Worm (Caenorhabditis elegans): ENCODE data around the gene scvp-1.
A peak's percentile ranks its signal among the peaks of the same experiment; 100 is the strongest.

The scvp-1 gene

DNA sequence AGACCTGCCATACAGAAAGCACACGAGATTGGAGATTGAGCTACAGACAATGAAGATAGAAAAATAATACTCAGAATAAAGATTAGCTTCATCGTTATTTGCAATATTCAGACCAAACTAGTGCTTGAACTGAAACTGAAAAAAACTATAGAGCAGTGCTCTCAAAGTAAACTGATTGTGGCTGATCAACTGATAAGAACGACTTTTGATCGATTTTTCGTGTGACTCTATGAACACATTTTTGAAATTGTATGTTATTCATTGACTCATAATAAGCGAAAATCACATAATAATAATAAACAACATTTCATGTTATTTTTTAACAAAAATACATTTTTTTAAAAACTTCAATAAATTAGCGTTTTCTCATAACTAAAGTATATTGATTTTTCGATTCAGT, 30.0 kb downstream of the scvp-1 start, which contains the start of gene spp-16:
TSS of gene spp-16 (minus strand) at position 179 of the 400 bp plus-strand sequence.
- TF ChIP-seq ama-1 (optimal IDR thresholded peaks at IDR 0.05): no peak
- no peak for TF ChIP-seq pes-1 (GFP tag; IDR thresholded peaks at IDR 0.05)
- no peak for TF ChIP-seq ceh-36 (tag; optimal IDR thresholded peaks at IDR 0.05)
- TF ChIP-seq flt-1 (GFP tag; IDR thresholded peaks at IDR 0.05): no peak
- no peak for TF ChIP-seq hnd-1 (tag; optimal IDR thresholded peaks at IDR 0.05)
- no peak for TF ChIP-seq hmbx-1 (tag; optimal IDR thresholded peaks at IDR 0.05)
- no peak for TF ChIP-seq B0310.2 (tag; optimal IDR thresholded peaks at IDR 0.05)
- TF ChIP-seq ceh-13 (GFP tag; optimal IDR thresholded peaks at IDR 0.05): no peak
- TF ChIP-seq ets-7 (tag; optimal IDR thresholded peaks at IDR 0.05): no peak
- no peak for TF ChIP-seq tbx-37 (GFP tag; conservative IDR thresholded peaks at IDR 0.05)
- no peak for TF ChIP-seq aly-1 (tag; optimal IDR thresholded peaks at IDR 0.05)
- no peak for TF ChIP-seq scrt-1 (GFP tag; IDR thresholded peaks at IDR 0.05)
- TF ChIP-seq hmg-4 (GFP tag; optimal IDR thresholded peaks at IDR 0.05): no peak
- no peak for TF ChIP-seq F13C5.2 (tag; optimal IDR thresholded peaks at IDR 0.05)
- no peak for TF ChIP-seq tbx-11 (GFP tag; IDR thresholded peaks at IDR 0.05)
- TF ChIP-seq sea-1 (GFP tag; conservative IDR thresholded peaks at IDR 0.05): no peak

DNA sequence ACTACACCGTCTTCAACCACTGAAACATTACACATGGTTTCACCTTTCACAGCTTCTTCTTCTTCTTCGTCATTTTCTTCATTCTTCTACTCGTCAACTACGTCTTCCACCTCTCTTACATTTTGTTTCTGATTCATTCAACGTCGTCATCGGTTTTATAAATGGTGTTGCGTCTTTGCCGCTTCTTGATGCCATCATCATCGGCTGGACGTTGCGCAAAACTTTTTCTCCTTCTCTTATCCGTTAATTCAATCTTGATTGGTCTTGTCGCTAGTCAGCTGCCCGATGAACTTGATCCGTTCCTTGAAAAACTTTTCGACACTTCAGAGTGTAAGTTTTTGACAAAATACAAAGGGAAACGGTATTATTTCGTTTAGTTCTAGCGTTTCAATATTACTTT, 32.5 kb downstream of the scvp-1 start:
- TF ChIP-seq aly-1 (tag; optimal IDR thresholded peaks at IDR 0.05) (no peak), F13C5.2 (tag; optimal IDR thresholded peaks at IDR 0.05) (no peak), tbx-11 (GFP tag; IDR thresholded peaks at IDR 0.05) (no peak), flt-1 (GFP tag; IDR thresholded peaks at IDR 0.05) (no peak), hmg-4 (GFP tag; optimal IDR thresholded peaks at IDR 0.05) (no peak), pes-1 (GFP tag; IDR thresholded peaks at IDR 0.05) (no peak), B0310.2 (tag; optimal IDR thresholded peaks at IDR 0.05) (no peak), hmbx-1 (tag; optimal IDR thresholded peaks at IDR 0.05) (no peak), ceh-13 (GFP tag; optimal IDR thresholded peaks at IDR 0.05) (no peak), tra-4 (tag; optimal IDR thresholded peaks at IDR 0.05) (no peak), tbx-37 (GFP tag; conservative IDR thresholded peaks at IDR 0.05) (no peak), scrt-1 (GFP tag; IDR thresholded peaks at IDR 0.05) (no peak), ceh-36 (tag; optimal IDR thresholded peaks at IDR 0.05) (no peak), sea-1 (GFP tag; conservative IDR thresholded peaks at IDR 0.05) (no peak), ets-7 (tag; optimal IDR thresholded peaks at IDR 0.05) (no peak), hnd-1 (tag; optimal IDR thresholded peaks at IDR 0.05) (no peak), ama-1 (optimal IDR thresholded peaks at IDR 0.05) (no peak)

DNA sequence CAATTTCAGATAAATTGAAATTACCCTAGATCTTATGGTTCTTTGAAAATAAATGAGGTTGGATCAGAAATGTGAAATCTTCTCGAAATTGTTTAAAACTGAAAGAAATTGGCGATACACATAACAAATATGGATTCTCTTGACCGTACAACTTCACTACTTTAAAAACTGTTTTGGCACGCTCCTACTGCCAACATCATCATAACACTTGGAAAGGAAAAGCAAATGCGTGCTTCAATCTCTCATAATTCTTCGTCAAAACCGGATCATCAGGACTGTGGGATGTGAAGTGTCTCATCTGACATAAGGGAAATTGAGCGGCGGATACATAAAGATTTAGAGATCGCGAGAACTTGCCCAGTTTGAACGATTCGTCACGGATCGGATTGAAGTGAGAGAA, 33.0 kb downstream of the scvp-1 start, which contains the start of gene F32D8.7:
TSS of gene F32D8.7 (plus strand) at position 329 of the 400 bp plus-strand sequence.
- TF ChIP-seq hmbx-1 (tag; optimal IDR thresholded peaks at IDR 0.05): no peak
- TF ChIP-seq B0310.2 (tag; optimal IDR thresholded peaks at IDR 0.05): no peak
- no peak for TF ChIP-seq pes-1 (GFP tag; IDR thresholded peaks at IDR 0.05)
- no peak for TF ChIP-seq ama-1 (optimal IDR thresholded peaks at IDR 0.05)
- no peak for TF ChIP-seq flt-1 (GFP tag; IDR thresholded peaks at IDR 0.05)
- no peak for TF ChIP-seq tbx-11 (GFP tag; IDR thresholded peaks at IDR 0.05)
- TF ChIP-seq ceh-13 (GFP tag; optimal IDR thresholded peaks at IDR 0.05): no peak
- no peak for TF ChIP-seq tra-4 (tag; optimal IDR thresholded peaks at IDR 0.05)
- no peak for TF ChIP-seq hnd-1 (tag; optimal IDR thresholded peaks at IDR 0.05)
- no peak for TF ChIP-seq ets-7 (tag; optimal IDR thresholded peaks at IDR 0.05)
- TF ChIP-seq ceh-36 (tag; optimal IDR thresholded peaks at IDR 0.05): no peak
- TF ChIP-seq tbx-37 (GFP tag; conservative IDR thresholded peaks at IDR 0.05): no peak
- no peak for TF ChIP-seq F13C5.2 (tag; optimal IDR thresholded peaks at IDR 0.05)
- TF ChIP-seq sea-1 (GFP tag; conservative IDR thresholded peaks at IDR 0.05): no peak
- TF ChIP-seq scrt-1 (GFP tag; IDR thresholded peaks at IDR 0.05): no peak
- TF ChIP-seq hmg-4 (GFP tag; optimal IDR thresholded peaks at IDR 0.05): no peak
- no peak for TF ChIP-seq aly-1 (tag; optimal IDR thresholded peaks at IDR 0.05)

DNA sequence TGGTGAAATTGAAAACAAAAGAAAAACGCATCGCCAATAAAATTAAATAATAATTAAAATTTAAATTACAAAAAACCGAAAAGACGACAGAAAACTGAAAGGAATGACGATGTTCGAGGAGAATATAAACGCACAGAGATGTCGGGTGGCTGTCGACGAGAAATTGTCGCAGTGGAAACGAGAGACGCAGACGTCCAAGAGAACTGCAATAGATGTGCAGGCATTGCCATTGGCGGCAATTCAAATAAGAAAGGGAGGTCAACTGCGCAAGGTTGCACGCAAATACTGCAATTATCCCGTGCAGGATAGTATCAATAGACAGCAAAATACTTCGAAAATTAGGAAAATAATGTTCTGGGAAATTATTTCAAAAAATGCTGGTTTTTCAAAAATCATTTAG, 33.9 kb downstream of the scvp-1 start:
- TF ChIP-seq hmg-4 (GFP tag; optimal IDR thresholded peaks at IDR 0.05): peak; percentile 82
- TF ChIP-seq ama-1 (optimal IDR thresholded peaks at IDR 0.05): no peak
- TF ChIP-seq hnd-1 (tag; optimal IDR thresholded peaks at IDR 0.05): peak; percentile 53
- TF ChIP-seq scrt-1 (GFP tag; IDR thresholded peaks at IDR 0.05): peak; percentile 46; the same call in 1 of the 2 replicates
- TF ChIP-seq F13C5.2 (tag; optimal IDR thresholded peaks at IDR 0.05): peak; percentile 93
- no peak for TF ChIP-seq hmbx-1 (tag; optimal IDR thresholded peaks at IDR 0.05)
- TF ChIP-seq sea-1 (GFP tag; conservative IDR thresholded peaks at IDR 0.05): peak; percentile 68; the same call in 1 of the 2 replicates
- TF ChIP-seq pes-1 (GFP tag; IDR thresholded peaks at IDR 0.05): no peak; the same call in none of the 2 replicates
- peak; percentile 25 for TF ChIP-seq B0310.2 (tag; optimal IDR thresholded peaks at IDR 0.05)
- TF ChIP-seq tra-4 (tag; optimal IDR thresholded peaks at IDR 0.05): no peak
- TF ChIP-seq tbx-37 (GFP tag; conservative IDR thresholded peaks at IDR 0.05): peak; percentile 61
- TF ChIP-seq ceh-36 (tag; optimal IDR thresholded peaks at IDR 0.05): no peak
- TF ChIP-seq flt-1 (GFP tag; IDR thresholded peaks at IDR 0.05): peak; percentile 76
- TF ChIP-seq tbx-11 (GFP tag; IDR thresholded peaks at IDR 0.05): peak; percentile 58; the same call in 1 of the 2 replicates
- TF ChIP-seq ceh-13 (GFP tag; optimal IDR thresholded peaks at IDR 0.05): no peak

DNA sequence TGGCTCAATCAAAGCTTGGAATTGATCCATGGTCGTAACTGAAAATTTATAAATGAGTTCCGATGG, 34.1 kb downstream of the scvp-1 start, which contains the start of gene sec-61.G:
TSS of gene sec-61.G (minus strand) at position 38 of the 66 bp plus-strand sequence.
- TF ChIP-seq B0310.2 (tag; optimal IDR thresholded peaks at IDR 0.05): no peak

DNA sequence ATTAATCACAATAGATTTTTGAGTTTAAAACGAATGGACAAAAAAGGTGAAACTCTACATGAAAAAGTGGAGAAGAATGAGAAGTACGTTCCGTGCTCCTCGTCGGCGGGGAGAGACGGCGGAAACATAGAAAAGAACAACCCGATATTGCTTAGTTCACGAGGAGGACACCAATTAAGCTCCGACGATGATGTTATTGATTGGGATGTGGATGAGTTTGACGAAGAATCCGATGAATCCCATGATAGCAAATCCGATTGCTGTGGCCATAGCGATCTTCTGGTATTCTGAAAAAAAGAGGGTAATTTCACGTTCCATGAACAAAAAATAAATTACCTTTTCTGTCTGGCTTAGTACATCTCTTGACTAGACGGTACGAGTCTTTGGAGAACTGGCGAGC, 34.4 kb downstream of the scvp-1 start:
- no peak for TF ChIP-seq hmbx-1 (tag; optimal IDR thresholded peaks at IDR 0.05)

DNA sequence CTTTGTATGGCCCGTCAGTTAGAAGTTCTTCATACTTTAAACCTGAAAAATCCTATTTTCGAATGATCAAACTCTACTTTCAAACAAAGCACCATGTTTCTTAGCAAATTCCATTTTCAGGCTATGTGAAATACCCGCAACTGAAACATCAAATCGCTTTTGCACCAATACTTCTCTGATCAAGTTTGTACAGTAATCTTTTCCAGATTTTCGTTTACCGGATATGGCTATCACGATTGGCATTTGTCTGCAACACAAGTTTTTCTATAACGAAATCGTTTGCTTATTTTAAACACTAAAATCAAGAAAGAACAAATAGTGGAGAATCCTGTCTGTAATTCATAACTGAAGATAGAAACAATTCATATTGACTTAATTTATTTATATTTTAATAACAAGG, 34.8 kb downstream of the scvp-1 start, which contains the start of gene F32D8.13:
TSS of gene F32D8.13 (minus strand) at position 249 of the 400 bp plus-strand sequence.
- TF ChIP-seq F13C5.2 (tag; optimal IDR thresholded peaks at IDR 0.05) (no peak), ama-1 (optimal IDR thresholded peaks at IDR 0.05) (no peak), hmg-4 (GFP tag; optimal IDR thresholded peaks at IDR 0.05) (no peak), B0310.2 (tag; optimal IDR thresholded peaks at IDR 0.05) (no peak), ceh-13 (GFP tag; optimal IDR thresholded peaks at IDR 0.05) (no peak), scrt-1 (GFP tag; IDR thresholded peaks at IDR 0.05) (no peak), pes-1 (GFP tag; IDR thresholded peaks at IDR 0.05) (no peak), hmbx-1 (tag; optimal IDR thresholded peaks at IDR 0.05) (no peak), tra-4 (tag; optimal IDR thresholded peaks at IDR 0.05) (no peak), tbx-37 (GFP tag; conservative IDR thresholded peaks at IDR 0.05) (no peak), flt-1 (GFP tag; IDR thresholded peaks at IDR 0.05) (no peak), tbx-11 (GFP tag; IDR thresholded peaks at IDR 0.05) (no peak), sea-1 (GFP tag; conservative IDR thresholded peaks at IDR 0.05) (no peak), aly-1 (tag; optimal IDR thresholded peaks at IDR 0.05) (no peak), hnd-1 (tag; optimal IDR thresholded peaks at IDR 0.05) (no peak), ets-7 (tag; optimal IDR thresholded peaks at IDR 0.05) (no peak), ceh-36 (tag; optimal IDR thresholded peaks at IDR 0.05) (no peak)

Data from whole organism, early embryonic.